Worm (Caenorhabditis elegans) whole organism, mixed stage, embryonic: ENCODE results near the gene top-3.

Experiments used
- M03D4.4 ChIP-seq: sonication (generic microtip); optimal IDR thresholded peaks from 2 replicates; lab custom pipeline; 2017; ENCODE audit warnings: mild to moderate bottlenecking, missing genetic modification characterization, missing compliant biosample characterization
- bed-3 ChIP-seq: fragments of 200-800 bp; sonication (Bioruptor generic); optimal IDR thresholded peaks from 3 replicates; lab custom pipeline; 2018; ENCODE audit warnings: mild to moderate bottlenecking, missing genetic modification characterization, moderate library complexity, missing compliant biosample characterization
- blmp-1 ChIP-seq: fragments of 150-350 bp; optimal IDR thresholded peaks from 2 replicates; lab custom pipeline; 2014; ENCODE audit warnings: missing biosample characterization, missing genetic modification characterization
- ceh-39 ChIP-seq: fragments of 150-350 bp; optimal IDR thresholded peaks from 2 replicates; lab custom pipeline; 2014; ENCODE audit warnings: missing biosample characterization, missing genetic modification characterization
- ceh-43 ChIP-seq: fragments of 200-800 bp; sonication (Bioruptor generic); optimal IDR thresholded peaks from 2 replicates; lab custom pipeline; 2018; ENCODE audit warnings: mild to moderate bottlenecking, missing genetic modification characterization, moderate library complexity, missing compliant biosample characterization
- ceh-83 ChIP-seq: fragments of 200-800 bp; sonication (Bioruptor generic); optimal IDR thresholded peaks from 2 replicates; lab custom pipeline; 2018; ENCODE audit warnings: mild to moderate bottlenecking, missing genetic modification characterization, missing compliant biosample characterization
- ces-1 ChIP-seq: fragments of 150-350 bp; optimal IDR thresholded peaks from 2 replicates; lab custom pipeline; 2014; ENCODE audit warnings: missing biosample characterization, missing genetic modification reagents, missing genetic modification characterization
- cnd-1 ChIP-seq: fragments of 200-800 bp; sonication (Bioruptor generic); optimal IDR thresholded peaks from 2 replicates; lab custom pipeline; 2018; ENCODE audit warnings: mild to moderate bottlenecking, missing genetic modification characterization, missing compliant biosample characterization
- drap-1 ChIP-seq: fragments of 200-800 bp; sonication (Bioruptor generic); optimal IDR thresholded peaks from 3 replicates; lab custom pipeline; 2018; ENCODE audit warnings: mild to moderate bottlenecking, missing genetic modification characterization, missing compliant biosample characterization
- elt-1 ChIP-seq: sonication (generic microtip); optimal IDR thresholded peaks from 2 replicates; lab custom pipeline; 2017; ENCODE audit warnings: missing genetic modification characterization, mild to moderate bottlenecking, missing compliant biosample characterization, antibody characterized with exemption, moderate library complexity, borderline replicate concordance; ENCODE audit not compliant: insufficient read depth
- elt-3 ChIP-seq: fragments of 150-350 bp; optimal IDR thresholded peaks from 2 replicates; lab custom pipeline; 2014; ENCODE audit warnings: missing biosample characterization, missing genetic modification characterization
- flh-1 ChIP-seq: fragments of 200-800 bp; sonication (Bioruptor generic); optimal IDR thresholded peaks from 2 replicates; lab custom pipeline; 2018; ENCODE audit warnings: mild to moderate bottlenecking, missing genetic modification characterization, moderate library complexity, missing compliant biosample characterization
- ham-2 ChIP-seq: fragments of 200-800 bp; sonication (Bioruptor generic); optimal IDR thresholded peaks from 2 replicates; lab custom pipeline; 2018; ENCODE audit warnings: mild to moderate bottlenecking, missing genetic modification characterization, missing compliant biosample characterization
- hlh-1 ChIP-seq: fragments of 150-350 bp; optimal IDR thresholded peaks from 2 replicates; lab custom pipeline; 2014; ENCODE audit warnings: missing biosample characterization, missing genetic modification reagents, missing genetic modification characterization
- lin-13 ChIP-seq: fragments of 150-350 bp; optimal IDR thresholded peaks from 2 replicates; lab custom pipeline; 2014; ENCODE audit warnings: missing biosample characterization, missing genetic modification characterization
- lin-32 ChIP-seq: fragments of 200-800 bp; sonication (Bioruptor generic); optimal IDR thresholded peaks from 2 replicates; lab custom pipeline; 2018; ENCODE audit warnings: mild to moderate bottlenecking, missing genetic modification characterization, missing compliant biosample characterization
- lsy-2 ChIP-seq: fragments of 150-350 bp; optimal IDR thresholded peaks from 2 replicates; lab custom pipeline; 2014; ENCODE audit warnings: missing biosample characterization, missing genetic modification characterization
- mab-5 ChIP-seq: fragments of 150-350 bp; optimal IDR thresholded peaks from 2 replicates; lab custom pipeline; 2014; ENCODE audit warnings: missing biosample characterization, missing genetic modification characterization
- mep-1 ChIP-seq: fragments of 150-350 bp; optimal IDR thresholded peaks from 2 replicates; lab custom pipeline; 2017; ENCODE audit warnings: missing biosample characterization, missing genetic modification reagents, missing genetic modification characterization, inconsistent platforms
- mls-2 ChIP-seq: sonication (generic microtip); optimal IDR thresholded peaks from 2 replicates; lab custom pipeline; 2016; ENCODE audit warnings: mild to moderate bottlenecking, missing genetic modification characterization, moderate library complexity, missing compliant biosample characterization
- nhr-12 ChIP-seq: fragments of 150-350 bp; optimal IDR thresholded peaks from 2 replicates; lab custom pipeline; 2014; ENCODE audit warnings: missing biosample characterization, missing genetic modification characterization
- nhr-2 ChIP-seq: fragments of 150-350 bp; optimal IDR thresholded peaks from 2 replicates; lab custom pipeline; 2014; ENCODE audit warnings: missing biosample characterization, missing genetic modification characterization
- nhr-237 ChIP-seq: fragments of 150-350 bp; optimal IDR thresholded peaks from 2 replicates; lab custom pipeline; 2014; ENCODE audit warnings: missing biosample characterization, missing genetic modification characterization
- nhr-28 ChIP-seq: fragments of 150-350 bp; optimal IDR thresholded peaks from 2 replicates; lab custom pipeline; 2014; ENCODE audit warnings: missing biosample characterization, missing genetic modification characterization
- nhr-76 ChIP-seq: sonication (generic microtip); optimal IDR thresholded peaks from 2 replicates; lab custom pipeline; 2017; ENCODE audit warnings: missing biosample characterization, missing genetic modification characterization
- pha-4 ChIP-seq: fragments of 150-350 bp; optimal IDR thresholded peaks from 2 replicates; lab custom pipeline; 2018; ENCODE audit warnings: missing biosample characterization, missing genetic modification reagents, missing genetic modification characterization
- sem-2 ChIP-seq: fragments of 200-800 bp; sonication (Bioruptor generic); optimal IDR thresholded peaks from 2 replicates; lab custom pipeline; 2018; ENCODE audit warnings: mild to moderate bottlenecking, missing genetic modification characterization, missing compliant biosample characterization
- snpc-4 ChIP-seq: fragments of 150-350 bp; optimal IDR thresholded peaks from 2 replicates; lab custom pipeline; 2014; ENCODE audit warnings: missing biosample characterization, missing genetic modification characterization
- sptf-1 ChIP-seq: sonication (generic microtip); optimal IDR thresholded peaks from 2 replicates; lab custom pipeline; 2017; ENCODE audit warnings: mild to moderate bottlenecking, missing genetic modification characterization, moderate library complexity, missing compliant biosample characterization
- tbx-8 ChIP-seq: fragments of 200-800 bp; sonication (Bioruptor generic); optimal IDR thresholded peaks from 2 replicates; lab custom pipeline; 2018; ENCODE audit warnings: mild to moderate bottlenecking, missing genetic modification characterization, moderate library complexity, missing compliant biosample characterization
- unc-120 ChIP-seq: sonication (generic microtip); optimal IDR thresholded peaks from 2 replicates; lab custom pipeline; 2017; ENCODE audit warnings: missing genetic modification characterization, missing compliant biosample characterization; ENCODE audit not compliant: poor library complexity, severe bottlenecking
- unc-39 ChIP-seq: fragments of 150-350 bp; optimal IDR thresholded peaks from 2 replicates; lab custom pipeline; 2014; ENCODE audit warnings: missing biosample characterization, missing genetic modification characterization
- unc-62 ChIP-seq: fragments of 150-350 bp; optimal IDR thresholded peaks from 2 replicates; lab custom pipeline; 2014; ENCODE audit warnings: missing biosample characterization, missing genetic modification reagents, missing genetic modification characterization
- zip-8 ChIP-seq: fragments of 150-350 bp; optimal IDR thresholded peaks from 2 replicates; lab custom pipeline; 2014; ENCODE audit warnings: missing biosample characterization, missing genetic modification characterization
- ztf-11 ChIP-seq: fragments of 150-350 bp; optimal IDR thresholded peaks from 2 replicates; lab custom pipeline; 2014; ENCODE audit warnings: missing biosample characterization, missing genetic modification characterization

The top-3 gene

DNA sequence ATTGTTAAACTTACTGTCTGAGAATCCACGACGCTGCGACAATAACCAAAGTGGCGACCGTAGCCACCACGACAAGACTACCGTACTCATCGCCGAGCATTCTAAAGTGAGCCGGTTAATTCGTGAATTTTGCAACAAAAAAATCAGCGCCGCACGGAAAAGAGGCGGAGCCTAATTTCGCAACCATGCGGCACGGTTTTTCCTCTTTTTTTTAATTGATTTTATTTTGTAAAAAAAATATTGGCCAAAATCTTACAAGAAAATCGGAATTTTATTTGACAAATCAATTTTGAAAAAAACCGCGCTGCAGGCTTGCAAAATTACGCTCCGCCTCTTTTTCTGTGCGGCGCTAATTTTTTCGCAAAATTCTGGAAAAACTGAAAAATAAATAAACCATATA is 26.4 kb downstream of the top-3 start, which contains the start of gene dolk-1:
Gene dolk-1 (minus strand): TSS at position 101 of the 400 bp plus-strand sequence.
- no peak for TF ChIP-seq zip-8 (tag; lab: Kevin White, UChicago)

DNA sequence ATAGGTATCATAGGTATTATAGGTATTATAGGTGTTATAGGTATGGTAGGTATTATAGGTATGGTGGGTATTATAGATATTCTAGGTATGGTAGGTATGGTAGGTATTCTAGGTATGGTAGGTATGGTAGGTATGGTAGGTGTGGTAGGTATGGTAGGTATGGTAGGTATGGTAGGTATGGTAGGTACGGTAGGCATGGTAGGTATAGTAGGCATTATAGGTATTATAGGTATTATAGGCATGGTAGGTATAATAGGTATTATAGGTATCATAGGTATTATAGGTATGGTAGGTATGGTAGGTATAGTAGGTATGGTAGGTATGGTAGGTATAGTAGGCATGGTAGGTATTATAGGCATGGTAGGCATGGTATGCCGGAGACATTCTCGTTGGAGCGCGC is 28.0 kb downstream of the top-3 start:
- TF ChIP-seq ceh-39 (tag; lab: Kevin White, UChicago) = no peak
- no peak for TF ChIP-seq nhr-12
- no peak for TF ChIP-seq mls-2 (tag; lab: Kevin White, UChicago)
- TF ChIP-seq cnd-1 = no peak
- no peak for TF ChIP-seq ceh-43 (GFP tag; lab: Kevin White, UChicago)
- TF ChIP-seq mab-5 (tag; lab: Kevin White, UChicago) = no peak
- TF ChIP-seq hlh-1 = no peak
- no peak for TF ChIP-seq lin-13
- peak; percentile 20 for TF ChIP-seq sptf-1 (tag; lab: Kevin White, UChicago)

ce11 chrIII:11930899-11931298 is 29.1 kb downstream of the top-3 start:
- TF ChIP-seq ztf-11 (tag; lab: Kevin White, UChicago) (no peak), nhr-237 (tag; lab: Kevin White, UChicago) (no peak), mab-5 (tag; lab: Kevin White, UChicago) (no peak), mls-2 (tag; lab: Kevin White, UChicago) (no peak), sem-2 (no peak), elt-1 (tag; lab: Kevin White, UChicago) (no peak), nhr-12 (no peak), nhr-2 (tag; lab: Kevin White, UChicago) (no peak), cnd-1 (no peak), snpc-4 (tag; lab: Kevin White, UChicago) (no peak), M03D4.4 (no peak)

- TF ChIP-seq ztf-11 (tag; lab: Kevin White, UChicago) (no peak), ceh-43 (GFP tag; lab: Kevin White, UChicago) (no peak), sem-2 (no peak), elt-3 (tag; lab: Kevin White, UChicago) (no peak), tbx-8 (GFP tag; lab: Kevin White, UChicago) (no peak)
- TF ChIP-seq, all 35 proteins: peak for 0
These were observed 36.4 kb downstream of the top-3 start, which contains the start of gene nft-1 for ce11 chrIII:11923586-11923985. Gene nft-1, plus strand, starts transcription at chrIII:11923886.

- TF ChIP-seq nhr-12 = no peak
- no peak for TF ChIP-seq nhr-237 (tag; lab: Kevin White, UChicago)
- TF ChIP-seq flh-1 = no peak
- TF ChIP-seq ceh-83 (GFP tag; lab: Kevin White, UChicago) = no peak
- no peak for TF ChIP-seq ham-2 (GFP tag; lab: Kevin White, UChicago)
These were observed 38.3 kb downstream of the top-3 start, which contains the start of gene Y56A3A.22 for ce11 chrIII:11921658-11922098. Gene Y56A3A.22, plus strand, starts transcription at chrIII:11921692.

- TF ChIP-seq ceh-39 (tag; lab: Kevin White, UChicago) (peak; percentile 27), nhr-12 (no peak), sem-2 (no peak), mab-5 (tag; lab: Kevin White, UChicago) (no peak), lin-13 (peak; percentile 33), ztf-11 (tag; lab: Kevin White, UChicago) (no peak), elt-3 (tag; lab: Kevin White, UChicago) (no peak), lin-32 (GFP tag; lab: Kevin White, UChicago) (no peak), flh-1 (no peak), zip-8 (tag; lab: Kevin White, UChicago) (no peak), ceh-83 (GFP tag; lab: Kevin White, UChicago) (no peak), unc-120 (peak; percentile 36), unc-62 (no peak), sptf-1 (tag; lab: Kevin White, UChicago) (no peak), unc-39 (no peak), nhr-2 (tag; lab: Kevin White, UChicago) (no peak), elt-1 (tag; lab: Kevin White, UChicago) (no peak), M03D4.4 (no peak), nhr-237 (tag; lab: Kevin White, UChicago) (no peak), mep-1 (tag; lab: Kevin White, UChicago) (peak; percentile 36), bed-3 (GFP tag; lab: Kevin White, UChicago) (no peak), cnd-1 (no peak), ceh-43 (GFP tag; lab: Kevin White, UChicago) (no peak), nhr-28 (tag; lab: Kevin White, UChicago) (no peak), ces-1 (GFP tag; lab: Kevin White, UChicago) (peak; percentile 37), hlh-1 (peak; percentile 13), snpc-4 (tag; lab: Kevin White, UChicago) (no peak), lsy-2 (tag; lab: Kevin White, UChicago) (peak; percentile 30), tbx-8 (GFP tag; lab: Kevin White, UChicago) (no peak), blmp-1 (tag; lab: Kevin White, UChicago) (peak; percentile 30), pha-4 (peak; percentile 29), ham-2 (GFP tag; lab: Kevin White, UChicago) (no peak), nhr-76 (no peak), mls-2 (tag; lab: Kevin White, UChicago) (no peak), drap-1 (GFP tag; lab: Kevin White, UChicago) (no peak)
These were observed 39.7 kb downstream of the top-3 start, which contains the start of the genes ccf-1 and trap-4 for ce11 chrIII:11920187-11920785. Gene ccf-1, minus strand, starts transcription at chrIII:11920237. Gene trap-4, plus strand, starts transcription at chrIII:11920735.
